Worm (Caenorhabditis elegans): Measurements from ENCODE around the gene oac-30.

DNA sequence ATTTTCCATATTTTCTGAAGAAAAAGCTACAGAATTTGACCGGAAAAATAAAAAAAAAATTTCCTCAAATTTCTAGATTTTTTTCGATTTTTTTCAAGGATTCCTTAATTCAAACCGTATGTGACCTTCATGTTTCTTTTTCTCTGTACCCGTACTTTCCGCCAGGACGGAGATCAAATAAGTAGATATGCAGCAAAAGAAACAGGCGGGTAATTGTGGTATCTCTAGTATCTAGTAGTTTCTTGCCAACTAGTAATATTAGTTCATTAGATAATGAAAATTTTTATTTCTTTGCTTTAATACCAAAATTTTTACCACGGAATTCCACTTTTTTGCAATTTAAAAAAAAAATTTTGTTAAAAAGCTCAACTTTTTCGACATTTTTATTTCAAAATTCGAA lies 52.1 kb downstream of the oac-30 start:
- TF ChIP-seq him-1 (tag; optimal IDR thresholded peaks at IDR 0.05) (no peak), dao-5 (tag; optimal IDR thresholded peaks at IDR 0.05) (no peak)

Measured in whole organism, L4/young adult.